Worm (Caenorhabditis elegans) whole organism, early embryonic: Measurements from ENCODE around the gene srx-95.
A peak's percentile ranks its signal among the peaks of the same experiment; 100 is the strongest.
"Not testable (repeated sequence)": the region's sequence is repeated elsewhere in the genome, so short reads cannot be mapped to it uniquely, and the experiment has no call there.

ENCODE experiments used
- B0310.2 ChIP-seq: sonication (generic microtip); optimal IDR thresholded peaks from 2 replicates; lab custom pipeline; 2016; ENCODE audit warnings: mild to moderate bottlenecking, missing genetic modification characterization, missing compliant biosample characterization
- F13C5.2 ChIP-seq: sonication (generic microtip); optimal IDR thresholded peaks from 2 replicates; lab custom pipeline; 2017; ENCODE audit warnings: mild to moderate bottlenecking, missing genetic modification characterization, inconsistent platforms, missing compliant biosample characterization
- aly-1 ChIP-seq: sonication (generic microtip); optimal IDR thresholded peaks from 2 replicates; lab custom pipeline; 2016; ENCODE audit warnings: missing genetic modification characterization, missing compliant biosample characterization
- ama-1 ChIP-seq: fragments of 150-350 bp; optimal IDR thresholded peaks from 2 replicates; lab custom pipeline; 2014
- ceh-13 ChIP-seq: fragments of 200-800 bp; sonication (Bioruptor generic); optimal IDR thresholded peaks from 2 replicates; lab custom pipeline; 2018; ENCODE audit warnings: mild to moderate bottlenecking, missing genetic modification characterization, missing compliant biosample characterization
- ceh-36 ChIP-seq: sonication (generic microtip); optimal IDR thresholded peaks from 2 replicates; lab custom pipeline; 2016; ENCODE audit warnings: missing genetic modification characterization, inconsistent platforms, missing compliant biosample characterization
- ets-7 ChIP-seq: sonication (generic microtip); optimal IDR thresholded peaks from 2 replicates; lab custom pipeline; 2016; ENCODE audit warnings: missing genotype, missing genetic modification characterization, missing compliant biosample characterization
- flt-1 ChIP-seq: fragments of 200-800 bp; sonication (Bioruptor generic); IDR thresholded peaks from 2 replicates; pipeline ENCODE4 v1.3.6; 2022; ENCODE audit warnings: missing genetic modification characterization, missing compliant biosample characterization
- hmbx-1 ChIP-seq: sonication (generic microtip); optimal IDR thresholded peaks from 2 replicates; lab custom pipeline; 2016; ENCODE audit warnings: mild to moderate bottlenecking, missing genetic modification characterization, missing compliant biosample characterization
- hmg-4 ChIP-seq: fragments of 200-800 bp; sonication (Bioruptor generic); optimal IDR thresholded peaks from 2 replicates; lab custom pipeline; 2018; ENCODE audit warnings: mild to moderate bottlenecking, missing genetic modification characterization, missing compliant biosample characterization
- hnd-1 ChIP-seq: sonication (generic microtip); optimal IDR thresholded peaks from 2 replicates; lab custom pipeline; 2016; ENCODE audit warnings: missing genetic modification characterization, missing compliant biosample characterization
- pes-1 ChIP-seq: fragments of 200-800 bp; sonication (Bioruptor generic); IDR thresholded peaks from 2 replicates; pipeline ENCODE4 v1.3.6; 2022; ENCODE audit warnings: missing genetic modification reagents, missing genetic modification characterization, missing compliant biosample characterization
- scrt-1 ChIP-seq: fragments of 200-800 bp; sonication (Bioruptor generic); IDR thresholded peaks from 2 replicates; pipeline ENCODE4 v1.3.6; 2022; ENCODE audit warnings: missing genetic modification characterization, missing compliant biosample characterization
- sea-1 ChIP-seq: fragments of 200-800 bp; sonication (Bioruptor generic); conservative IDR thresholded peaks from 2 replicates; pipeline ENCODE4 v1.3.6; 2022; ENCODE audit warnings: missing genetic modification characterization, missing compliant biosample characterization
- tbx-11 ChIP-seq: fragments of 200-800 bp; sonication (Bioruptor generic); IDR thresholded peaks from 2 replicates; pipeline ENCODE4 v1.3.6; 2022; ENCODE audit warnings: missing genetic modification characterization, missing compliant biosample characterization
- tbx-37 ChIP-seq: fragments of 200-800 bp; sonication (Bioruptor generic); conservative IDR thresholded peaks from 2 replicates; pipeline ENCODE4 v1.3.6; 2022; ENCODE audit warnings: missing genetic modification reagents, missing genetic modification characterization, missing compliant biosample characterization
- tra-4 ChIP-seq: sonication (generic microtip); optimal IDR thresholded peaks from 2 replicates; lab custom pipeline; 2017; ENCODE audit warnings: missing genetic modification characterization, missing compliant biosample characterization

The srx-95 gene

DNA sequence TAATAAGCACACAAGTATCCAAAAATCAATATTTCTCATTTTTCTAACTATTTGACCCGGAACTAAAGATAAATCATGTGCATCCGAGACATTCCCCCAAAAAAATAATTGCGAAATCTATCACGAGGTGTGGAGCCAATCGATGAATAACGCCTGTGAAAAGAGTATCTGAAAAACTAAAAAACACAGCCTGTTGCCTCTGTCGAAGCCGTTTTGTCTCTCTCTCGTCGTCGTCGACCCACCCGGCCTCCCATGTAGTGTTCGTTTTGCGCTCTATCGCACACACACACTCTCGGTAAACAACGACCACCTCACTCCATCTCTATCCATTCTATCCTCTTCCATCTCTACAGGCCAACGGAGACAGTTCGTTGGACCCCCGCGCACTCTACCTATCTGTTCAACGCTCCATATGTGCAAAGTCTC lies 28.2 kb upstream of the srx-95 start:
- TF ChIP-seq ceh-13 (GFP tag; lab: Kevin White, UChicago) = no peak
- TF ChIP-seq hmg-4 (GFP tag; lab: Kevin White, UChicago) = peak; percentile 50
- no peak for TF ChIP-seq flt-1
- no peak for TF ChIP-seq pes-1 (GFP tag; lab: Robert Waterston, UW)
- TF ChIP-seq tra-4 = no peak
- no peak for TF ChIP-seq scrt-1 (GFP tag; lab: Robert Waterston, UW)

DNA sequence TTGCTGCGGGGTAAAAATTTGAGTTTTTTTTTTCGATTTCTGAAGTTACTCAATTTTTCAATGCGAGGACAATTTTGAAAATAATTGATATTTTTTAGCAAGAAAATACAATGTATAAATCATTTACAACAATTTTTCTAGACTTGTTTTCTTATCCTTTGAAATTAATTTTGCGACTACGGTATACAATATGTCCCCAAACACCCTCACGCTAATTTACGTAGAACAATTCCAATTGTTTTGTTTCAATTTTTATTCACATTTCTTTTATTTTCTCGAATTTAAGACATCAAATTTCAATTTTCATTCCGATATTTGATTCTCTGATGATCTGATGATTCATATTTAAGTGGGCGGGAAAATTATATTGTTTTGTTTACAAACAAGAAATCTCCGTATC lies 27.4 kb upstream of the srx-95 start:
- TF ChIP-seq tra-4 (no peak), ama-1 (lab: Kevin White, UChicago) (no peak)

DNA sequence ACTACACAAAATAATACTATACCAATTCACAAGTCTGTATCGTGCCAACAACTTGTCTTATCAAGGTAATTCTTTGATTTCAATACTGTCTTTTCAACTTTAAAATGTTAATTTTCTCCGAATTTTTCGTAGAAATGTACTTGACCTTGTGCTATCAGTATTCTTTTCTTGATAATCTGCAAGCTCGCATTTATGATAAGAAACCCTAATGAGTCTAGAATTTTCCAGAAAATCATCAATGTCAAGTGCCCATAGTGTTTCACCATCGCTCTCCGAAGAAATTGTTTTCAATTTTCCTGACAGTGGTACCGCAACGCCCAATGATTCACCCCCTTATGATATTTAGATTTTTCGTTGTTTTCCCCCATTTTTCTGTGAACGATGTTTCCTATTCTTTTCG lies 26.7 kb upstream of the srx-95 start:
- TF ChIP-seq ets-7 (tag; lab: Kevin White, UChicago) (no peak), B0310.2 (tag; lab: Kevin White, UChicago) (no peak), F13C5.2 (tag; lab: Kevin White, UChicago) (no peak), ama-1 (lab: Kevin White, UChicago) (no peak), hnd-1 (no peak), pes-1 (GFP tag; lab: Robert Waterston, UW) (no peak), sea-1 (GFP tag; lab: Robert Waterston, UW) (no peak), ceh-36 (no peak), hmg-4 (GFP tag; lab: Kevin White, UChicago) (no peak)

DNA sequence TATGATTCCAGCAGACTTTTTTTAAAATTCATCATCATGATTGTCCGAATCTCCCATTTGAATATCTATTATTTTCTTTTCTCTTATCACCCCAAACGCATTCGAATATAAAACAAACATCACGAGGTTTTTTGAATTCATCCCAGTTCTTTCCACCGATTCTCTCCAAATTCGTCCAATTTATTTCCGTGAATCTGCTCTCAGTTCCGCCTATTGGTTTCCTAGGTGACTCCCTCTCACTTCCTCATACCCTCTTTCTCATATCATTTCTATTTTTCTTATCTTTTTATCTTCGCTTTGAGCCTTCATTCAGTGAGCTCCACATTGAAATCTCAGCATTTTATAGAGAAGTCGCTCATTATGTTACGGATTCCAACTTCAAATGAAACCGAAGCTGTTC lies 24.5 kb upstream of the srx-95 start, which contains the start of gene T13C2.7:
TSS of gene T13C2.7 (plus strand) at position 301 of the 400 bp plus-strand sequence.
- TF ChIP-seq aly-1 (tag; lab: Kevin White, UChicago) = no peak
- TF ChIP-seq tra-4 = no peak
- no peak for TF ChIP-seq B0310.2 (tag; lab: Kevin White, UChicago)
- no peak for TF ChIP-seq hnd-1
- TF ChIP-seq sea-1 (GFP tag; lab: Robert Waterston, UW) = no peak
- no peak for TF ChIP-seq ceh-36
- no peak for TF ChIP-seq tbx-11
- no peak for TF ChIP-seq F13C5.2 (tag; lab: Kevin White, UChicago)
- no peak for TF ChIP-seq hmg-4 (GFP tag; lab: Kevin White, UChicago)
- TF ChIP-seq hmbx-1 (tag; lab: Kevin White, UChicago) = no peak
- TF ChIP-seq flt-1 = no peak
- no peak for TF ChIP-seq ama-1 (lab: Kevin White, UChicago)
- TF ChIP-seq scrt-1 (GFP tag; lab: Robert Waterston, UW) = no peak
- no peak for TF ChIP-seq ceh-13 (GFP tag; lab: Kevin White, UChicago)
- TF ChIP-seq ets-7 (tag; lab: Kevin White, UChicago) = no peak
- no peak for TF ChIP-seq tbx-37 (GFP tag; lab: Robert Waterston, UW)
- TF ChIP-seq pes-1 (GFP tag; lab: Robert Waterston, UW) = no peak

DNA sequence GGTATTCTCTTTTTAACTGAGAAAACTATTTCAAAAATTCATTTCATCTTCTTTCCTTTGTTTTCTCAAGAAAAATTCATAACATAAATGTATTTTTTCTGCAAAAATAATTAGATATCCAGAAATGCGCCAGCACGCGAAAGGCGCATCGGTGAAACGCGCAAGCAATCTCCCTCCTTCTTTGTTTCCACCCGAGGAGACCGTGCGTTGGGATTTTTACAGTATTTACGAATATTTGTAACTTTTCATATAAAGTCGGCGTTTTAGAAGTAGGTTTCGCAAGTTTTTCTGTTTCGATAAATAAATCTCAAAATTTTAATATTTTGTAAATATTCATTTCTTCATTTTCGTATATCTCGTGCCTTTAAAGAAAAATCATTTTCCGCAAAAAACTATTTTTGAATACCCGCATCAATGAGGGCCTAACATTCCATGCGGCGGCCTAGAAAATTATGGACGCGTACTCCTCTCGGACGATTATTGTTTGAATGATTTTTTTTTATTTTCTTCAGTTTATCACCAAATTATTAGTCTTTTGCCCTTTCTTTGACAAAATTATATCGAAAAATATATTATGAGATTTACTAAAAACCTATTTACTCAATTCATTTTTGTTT lies 22.0 kb upstream of the srx-95 start, which contains the start of gene ssup-72:
TSS of gene ssup-72 (plus strand) at position 181 of the 617 bp plus-strand sequence.
- TF ChIP-seq tbx-11 (no peak), hmg-4 (GFP tag; lab: Kevin White, UChicago) (peak; percentile 35), tbx-37 (GFP tag; lab: Robert Waterston, UW) (peak; percentile 75)

DNA sequence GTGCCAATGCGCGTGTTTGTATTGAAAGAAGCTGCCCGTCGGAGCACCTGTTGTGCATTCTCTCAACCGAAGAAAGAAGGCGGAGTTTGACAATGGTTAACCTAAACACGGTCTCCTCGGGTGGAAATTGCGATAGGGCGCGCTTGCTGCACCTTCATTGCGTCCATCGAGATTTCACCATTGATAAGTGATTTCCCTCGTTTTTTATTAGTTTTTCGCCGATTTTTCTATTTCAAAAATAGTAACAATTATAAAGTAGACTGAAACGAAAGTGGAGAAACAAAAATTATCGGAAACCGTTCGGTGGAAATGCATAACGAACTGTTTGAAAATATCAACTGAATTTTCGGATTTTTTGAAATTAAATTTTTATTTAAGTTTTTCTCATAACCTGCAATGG lies 20.5 kb upstream of the srx-95 start, which contains the start of gene agr-1:
TSS of gene agr-1 (minus strand) at position 101 of the 400 bp plus-strand sequence.
- TF ChIP-seq flt-1, hnd-1, tbx-11: not testable (repeated sequence)

DNA sequence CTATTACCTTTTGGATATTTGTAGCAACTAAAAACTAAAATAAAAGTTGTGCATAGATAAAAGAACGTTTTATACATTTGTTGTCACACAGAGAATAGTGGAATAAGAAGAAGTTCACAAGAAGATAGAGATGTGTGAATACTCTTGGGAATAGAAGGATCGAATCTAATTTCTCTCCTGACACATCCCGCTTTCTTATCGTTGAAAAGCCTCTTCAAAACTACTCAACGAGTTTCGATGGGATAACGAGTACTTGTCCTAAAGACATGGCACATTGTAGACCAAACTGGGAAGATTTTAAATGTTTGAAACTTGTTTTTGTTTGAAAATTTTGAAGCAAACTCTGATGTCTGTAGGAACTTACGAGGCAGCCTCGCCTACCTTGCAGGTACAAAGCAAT lies 17.9 kb upstream of the srx-95 start:
- no peak for TF ChIP-seq scrt-1 (GFP tag; lab: Robert Waterston, UW)
- no peak for TF ChIP-seq ceh-13 (GFP tag; lab: Kevin White, UChicago)
- no peak for TF ChIP-seq tbx-11
- TF ChIP-seq ama-1 (lab: Kevin White, UChicago) = no peak
- TF ChIP-seq aly-1 (tag; lab: Kevin White, UChicago) = no peak
- TF ChIP-seq flt-1 = no peak
- no peak for TF ChIP-seq tbx-37 (GFP tag; lab: Robert Waterston, UW)
- TF ChIP-seq B0310.2 (tag; lab: Kevin White, UChicago) = no peak
- TF ChIP-seq ets-7 (tag; lab: Kevin White, UChicago) = no peak
- no peak for TF ChIP-seq sea-1 (GFP tag; lab: Robert Waterston, UW)
- no peak for TF ChIP-seq ceh-36
- no peak for TF ChIP-seq pes-1 (GFP tag; lab: Robert Waterston, UW)

DNA sequence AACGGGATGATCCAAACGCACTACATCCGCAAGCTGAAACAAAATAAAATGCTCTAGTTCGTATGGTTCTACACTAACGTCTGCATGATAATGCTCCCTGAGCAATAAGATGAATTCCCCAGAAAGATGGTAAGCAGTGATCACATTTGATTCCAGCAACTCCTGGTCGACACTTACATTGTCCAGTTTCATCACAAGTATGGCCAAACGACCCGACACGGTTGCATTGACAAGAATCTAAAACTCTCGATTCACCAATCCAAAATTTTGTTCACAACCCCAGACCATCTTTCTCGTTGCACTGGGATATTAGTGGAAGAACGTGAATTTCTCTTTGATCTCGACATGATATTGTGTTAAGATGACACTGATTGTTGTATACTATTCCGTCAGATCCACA lies 15.5 kb upstream of the srx-95 start:
- TF ChIP-seq ceh-36 (no peak), tbx-37 (GFP tag; lab: Robert Waterston, UW) (no peak), scrt-1 (GFP tag; lab: Robert Waterston, UW) (0 out of 2 replicates have a peak, but pooled peaks have one; percentile 40)

DNA sequence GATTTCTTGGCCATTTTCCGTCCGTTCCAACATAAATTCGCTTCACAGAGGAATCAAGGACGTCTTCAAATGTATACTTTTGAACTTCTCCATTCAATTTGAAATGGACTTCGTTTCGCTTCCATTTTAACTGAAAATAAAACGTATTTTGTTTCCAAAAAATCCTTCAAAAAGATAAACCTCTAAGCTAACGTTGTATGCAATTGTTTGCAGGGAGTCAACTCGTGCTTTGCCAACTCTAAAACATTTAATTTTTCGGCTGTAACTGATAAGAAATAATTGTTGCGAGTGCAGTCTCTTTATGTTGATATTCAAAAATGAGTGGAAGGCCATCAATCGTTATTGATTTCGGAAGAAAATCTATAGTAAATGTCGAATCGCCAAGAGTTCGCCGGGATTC lies 13.4 kb upstream of the srx-95 start, which contains the start of gene F41G3.18:
TSS of gene F41G3.18 (plus strand) at position 301 of the 400 bp plus-strand sequence.
- TF ChIP-seq pes-1 (GFP tag; lab: Robert Waterston, UW) (no peak), B0310.2 (tag; lab: Kevin White, UChicago) (no peak), ceh-13 (GFP tag; lab: Kevin White, UChicago) (no peak), aly-1 (tag; lab: Kevin White, UChicago) (no peak), ama-1 (lab: Kevin White, UChicago) (no peak), F13C5.2 (tag; lab: Kevin White, UChicago) (no peak), tbx-37 (GFP tag; lab: Robert Waterston, UW) (no peak), tra-4 (no peak), ceh-36 (no peak), tbx-11 (no peak), sea-1 (GFP tag; lab: Robert Waterston, UW) (no peak), hmg-4 (GFP tag; lab: Kevin White, UChicago) (no peak), hnd-1 (no peak), flt-1 (no peak), hmbx-1 (tag; lab: Kevin White, UChicago) (no peak), ets-7 (tag; lab: Kevin White, UChicago) (no peak), scrt-1 (GFP tag; lab: Robert Waterston, UW) (no peak)
